Worm (Caenorhabditis elegans) whole organism, L2 larva: Measurements from ENCODE around the gene mask-1.

Experiments
- F13H6.1 ChIP-seq: sonication (generic microtip); optimal IDR thresholded peaks from 2 replicates; lab custom pipeline; 2016; ENCODE audit warnings: missing genetic modification characterization, missing compliant biosample characterization
- aly-2 ChIP-seq: fragments of 150-350 bp; optimal IDR thresholded peaks from 2 replicates; lab custom pipeline; 2014; ENCODE audit warnings: missing biosample characterization, missing genetic modification characterization
- dmd-4 ChIP-seq: sonication (generic microtip); optimal IDR thresholded peaks from 2 replicates; lab custom pipeline; 2017; ENCODE audit warnings: missing biosample characterization, missing genetic modification characterization
- elt-3 ChIP-seq: sonication (generic microtip); optimal IDR thresholded peaks from 2 replicates; lab custom pipeline; 2017; ENCODE audit warnings: missing biosample characterization, missing genetic modification characterization
- fos-1 ChIP-seq: fragments of 150-350 bp; optimal IDR thresholded peaks from 2 replicates; lab custom pipeline; 2014; ENCODE audit warnings: missing biosample characterization, missing genetic modification characterization
- nhr-10 ChIP-seq: sonication (generic microtip); optimal IDR thresholded peaks from 2 replicates; lab custom pipeline; 2017; ENCODE audit warnings: missing biosample characterization, missing genetic modification characterization
- nhr-12 ChIP-seq: fragments of 150-350 bp; optimal IDR thresholded peaks from 2 replicates; lab custom pipeline; 2014; ENCODE audit warnings: missing biosample characterization, missing genetic modification characterization
- unc-62 ChIP-seq: fragments of 150-350 bp; optimal IDR thresholded peaks from 2 replicates; lab custom pipeline; 2014; ENCODE audit warnings: missing biosample characterization, missing genetic modification reagents, missing genetic modification characterization

DNA sequence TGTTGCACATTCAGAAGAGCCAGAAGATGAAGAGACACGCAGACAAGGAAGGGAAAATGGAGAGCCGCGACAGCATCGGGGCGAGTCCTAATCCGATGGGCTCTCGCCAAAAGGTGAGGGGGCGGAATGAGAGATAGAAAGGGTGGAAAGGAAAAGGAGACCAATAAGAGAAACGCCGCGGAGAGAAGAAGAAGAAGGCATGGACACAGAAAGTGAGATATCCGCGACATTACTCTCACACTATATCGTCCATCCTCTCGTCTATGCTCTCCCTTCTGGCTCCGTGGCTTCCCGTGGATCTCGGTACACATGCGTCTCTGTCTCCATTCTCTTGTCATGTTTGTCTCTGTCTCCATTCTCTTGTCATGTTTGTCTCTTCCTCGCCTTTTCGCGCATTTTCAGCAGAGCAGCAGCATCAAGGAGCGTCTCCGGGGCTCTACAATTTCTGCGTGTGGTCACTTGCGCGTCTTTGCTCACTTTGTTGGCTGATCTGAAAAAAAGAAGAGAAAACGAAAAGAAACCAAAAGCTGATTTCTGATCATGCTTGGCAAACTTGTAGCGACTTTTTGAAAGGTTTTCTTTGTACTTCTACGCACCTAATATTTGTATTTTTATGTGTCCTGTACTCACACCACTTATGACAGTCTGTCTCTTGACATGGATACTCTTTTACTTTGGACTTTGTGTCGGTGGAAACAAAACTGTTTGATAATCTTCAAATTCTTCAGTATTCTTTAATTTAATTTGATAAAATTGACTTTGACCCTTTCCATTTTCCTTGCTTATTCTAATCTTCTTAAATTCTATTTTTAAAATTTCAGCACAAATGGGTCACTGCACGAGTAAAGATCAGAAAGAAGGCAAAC, 28.7 kb downstream of the mask-1 start, which contains the start of gene gpa-7:
- no peak for TF ChIP-seq dmd-4 (tag; lab: Kevin White, UChicago)
- peak; percentile 27 for TF ChIP-seq fos-1 (tag; lab: Kevin White, UChicago)
- peak; percentile 91 for TF ChIP-seq F13H6.1 (tag; lab: Kevin White, UChicago)
- no peak for TF ChIP-seq nhr-10 (tag; lab: Kevin White, UChicago)
- no peak for TF ChIP-seq elt-3 (tag; lab: Kevin White, UChicago)
- TF ChIP-seq nhr-12 (tag; lab: Kevin White, UChicago): no peak
- no peak for TF ChIP-seq unc-62 (GFP tag; lab: Kevin White, UChicago)
- TF ChIP-seq aly-2: no peak
